Worm (Caenorhabditis elegans): ENCODE measurements around the gene K11H12.11.

The K11H12.11 gene

ce11 chrIV:631869-632268, 38.5 kb downstream of the K11H12.11 start (continued):
- TF ChIP-seq Y53G8AR.9 (GFP tag; conservative IDR thresholded peaks at IDR 0.05), result 0 out of 2 replicates have a peak, but pooled peaks have one; percentile 18
- no peak for TF ChIP-seq nhr-90 (tag; optimal IDR thresholded peaks at IDR 0.05)
- 0 out of 2 replicates have a peak, but pooled peaks have one; percentile 32 for TF ChIP-seq lin-26 (GFP tag; IDR thresholded peaks at IDR 0.05)
- TF ChIP-seq rec-8 (tag; optimal IDR thresholded peaks at IDR 0.05), result no peak
- no peak for TF ChIP-seq F52B5.7 (tag; optimal IDR thresholded peaks at IDR 0.05)
- no peak for TF ChIP-seq egl-44 (GFP tag; IDR thresholded peaks at IDR 0.05)
- TF ChIP-seq let-607 (tag; optimal IDR thresholded peaks at IDR 0.05), result peak in 1 of 2 experiments; percentile 23
- TF ChIP-seq aptf-2 (GFP tag; conservative IDR thresholded peaks at IDR 0.05), result no peak
- no peak for TF ChIP-seq Y95B8A.8 (GFP tag; IDR thresholded peaks at IDR 0.05)
- TF ChIP-seq F23B12.7 (tag; optimal IDR thresholded peaks at IDR 0.05; ENCODE audit: insufficient read depth), result no peak
- TF ChIP-seq Y79H2A.3 (GFP tag; conservative IDR thresholded peaks at IDR 0.05), result no peak
- TF ChIP-seq attf-5 (GFP tag; optimal IDR thresholded peaks at IDR 0.05), result no peak
- no peak for TF ChIP-seq ceh-58 (GFP tag; IDR thresholded peaks at IDR 0.05)
- no peak for TF ChIP-seq lin-54 (GFP tag; optimal IDR thresholded peaks at IDR 0.05)
- no peak for TF ChIP-seq fkh-3 (tag; optimal IDR thresholded peaks at IDR 0.05)
- no peak for TF ChIP-seq egrh-3 (GFP tag; IDR thresholded peaks at IDR 0.05)

ce11 chrIV:630598-630997, 39.8 kb downstream of the K11H12.11 start:
- TF ChIP-seq dox-1 (GFP tag; IDR thresholded peaks at IDR 0.05) (no peak), lsl-1 (GFP tag; optimal IDR thresholded peaks at IDR 0.05) (no peak), attf-5 (GFP tag; optimal IDR thresholded peaks at IDR 0.05) (no peak), mcd-1 (GFP tag; IDR thresholded peaks at IDR 0.05) (no peak), ztf-3 (GFP tag; optimal IDR thresholded peaks at IDR 0.05) (no peak), Y53G8AR.9 (GFP tag; conservative IDR thresholded peaks at IDR 0.05) (no peak), xnd-1 (tag; optimal IDR thresholded peaks at IDR 0.05) (no peak), snpc-1.1 (tag; optimal IDR thresholded peaks at IDR 0.05; ENCODE audit: insufficient read depth) (no peak)

- TF ChIP-seq lsl-1 (GFP tag; optimal IDR thresholded peaks at IDR 0.05) (no peak), cebp-1 (GFP tag; IDR thresholded peaks at IDR 0.05) (no peak), cebp-1 (tag; optimal IDR thresholded peaks at IDR 0.05) (no peak), F52B5.7 (tag; optimal IDR thresholded peaks at IDR 0.05) (no peak), nhr-179 (tag; optimal IDR thresholded peaks at IDR 0.05) (no peak), mel-28 (tag; optimal IDR thresholded peaks at IDR 0.05; ENCODE audit: borderline replicate concordance) (no peak), efl-1 (GFP tag; optimal IDR thresholded peaks at IDR 0.05) (no peak), fkh-3 (tag; optimal IDR thresholded peaks at IDR 0.05) (no peak), aptf-3 (GFP tag; IDR thresholded peaks at IDR 0.05) (no peak)
These were observed 43.1 kb downstream of the K11H12.11 start, which contains the start of gene nhr-76 for ce11 chrIV:627237-627636. nhr-76 (plus strand) TSS chrIV:627537.

ce11 chrIV:625947-626548, 44.3 kb downstream of the K11H12.11 start:
- TF ChIP-seq athp-1 (tag; optimal IDR thresholded peaks at IDR 0.05) (no peak), nhr-80 (tag; optimal IDR thresholded peaks at IDR 0.05) (peak; percentile 86), attf-3 (GFP tag; conservative IDR thresholded peaks at IDR 0.05) (no peak), lin-40 (tag; optimal IDR thresholded peaks at IDR 0.05) (peak; percentile 53), unc-62 (GFP tag; optimal IDR thresholded peaks at IDR 0.05) (peak; percentile 81), cebp-1 (GFP tag; IDR thresholded peaks at IDR 0.05) (no peak), cebp-1 (tag; optimal IDR thresholded peaks at IDR 0.05) (peak; percentile 27), dox-1 (GFP tag; IDR thresholded peaks at IDR 0.05) (peak; percentile 40; the same call in 1 of the 2 replicates), snpc-4 (GFP tag; optimal IDR thresholded peaks at IDR 0.05) (no peak), snpc-4 (tag; optimal IDR thresholded peaks at IDR 0.05) (peak in 2 of 4 experiments; percentile 5 to 18)

All from whole organism, young adult.